Worm (Caenorhabditis elegans): ENCODE measurements around the gene M162.15.

ce11 chrV:19744210-19744609 is 27.4 kb downstream of the M162.15 start:
- no peak for TF ChIP-seq hlh-15 (tag; optimal IDR thresholded peaks at IDR 0.05)
- TF ChIP-seq ets-4 (tag; optimal IDR thresholded peaks at IDR 0.05), result no peak
- no peak for TF ChIP-seq K02D7.2 (tag; optimal IDR thresholded peaks at IDR 0.05)
- TF ChIP-seq pha-4 (tag; optimal IDR thresholded peaks at IDR 0.05), result no peak
- no peak for TF ChIP-seq unc-42 (tag; optimal IDR thresholded peaks at IDR 0.05)
- TF ChIP-seq ceh-9 (tag; optimal IDR thresholded peaks at IDR 0.05), result no peak
- TF ChIP-seq pax-1 (tag; optimal IDR thresholded peaks at IDR 0.05), result no peak
- TF ChIP-seq nhr-11 (tag; optimal IDR thresholded peaks at IDR 0.05), result no peak

All from whole organism, late embryonic.